Worm (Caenorhabditis elegans): Measurements from ENCODE around the gene ZC53.22.

The ZC53.22 gene

ce11 chrX:1922294-1922693 is at the start of gene ZC53.22:
Gene ZC53.22 (minus strand): TSS chrX:1922394.
- TF ChIP-seq him-1 (tag; optimal IDR thresholded peaks at IDR 0.05) (no peak), dao-5 (tag; optimal IDR thresholded peaks at IDR 0.05) (no peak), W03F9.2 (tag; optimal IDR thresholded peaks at IDR 0.05) (no peak)

DNA sequence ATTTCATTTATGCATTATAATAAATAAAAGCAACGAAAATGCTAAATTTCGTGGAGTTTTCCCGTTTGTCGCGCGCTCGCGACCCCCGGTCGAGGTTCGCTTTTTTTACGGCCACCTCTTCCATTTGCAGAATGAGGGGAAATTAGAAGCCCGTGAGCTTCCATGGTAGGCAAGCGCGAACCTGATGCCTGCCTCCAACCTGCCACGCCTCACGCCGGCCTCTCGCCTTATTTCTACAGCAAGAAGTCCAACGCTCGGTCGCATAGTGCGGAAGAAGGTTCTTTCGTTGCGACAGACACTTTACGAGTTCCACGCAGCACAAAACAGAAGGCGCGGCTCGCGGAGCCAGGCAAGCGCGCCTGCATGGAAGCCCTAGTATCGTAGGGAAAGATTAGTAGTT is 49.5 kb upstream of the ZC53.22 start:
- TF ChIP-seq him-1 (tag; optimal IDR thresholded peaks at IDR 0.05) (no peak), dao-5 (tag; optimal IDR thresholded peaks at IDR 0.05) (no peak), W03F9.2 (tag; optimal IDR thresholded peaks at IDR 0.05) (no peak)

- no peak for TF ChIP-seq W03F9.2 (tag; optimal IDR thresholded peaks at IDR 0.05)
- TF ChIP-seq him-1 (tag; optimal IDR thresholded peaks at IDR 0.05), result no peak
- TF ChIP-seq dao-5 (tag; optimal IDR thresholded peaks at IDR 0.05), result no peak
These were observed 47.4 kb upstream of the ZC53.22 start, which contains the start of gene str-79 for ce11 chrX:1969575-1969974. Gene str-79 (plus strand): TSS chrX:1969875.

DNA sequence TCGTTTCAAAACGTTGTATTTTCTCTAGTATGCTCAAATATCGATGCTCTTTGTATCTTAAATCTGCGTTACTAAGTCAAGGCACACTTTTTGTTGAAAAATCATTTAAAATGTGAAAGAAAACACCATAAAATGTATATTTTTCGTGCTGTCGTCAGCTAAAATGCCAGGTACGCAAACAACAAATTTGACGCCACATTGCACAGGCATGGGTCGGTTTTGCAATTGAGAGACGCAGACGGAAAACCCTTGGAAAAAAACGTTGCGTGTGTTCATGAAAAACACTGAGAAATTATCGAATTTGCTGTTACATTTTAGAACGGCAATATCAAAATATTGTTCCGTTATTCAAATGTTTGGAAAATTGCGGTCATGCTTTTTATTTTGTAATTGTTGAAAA is 42.6 kb upstream of the ZC53.22 start:
- TF ChIP-seq dao-5 (tag; optimal IDR thresholded peaks at IDR 0.05) (no peak), W03F9.2 (tag; optimal IDR thresholded peaks at IDR 0.05) (no peak), him-1 (tag; optimal IDR thresholded peaks at IDR 0.05) (no peak)

DNA sequence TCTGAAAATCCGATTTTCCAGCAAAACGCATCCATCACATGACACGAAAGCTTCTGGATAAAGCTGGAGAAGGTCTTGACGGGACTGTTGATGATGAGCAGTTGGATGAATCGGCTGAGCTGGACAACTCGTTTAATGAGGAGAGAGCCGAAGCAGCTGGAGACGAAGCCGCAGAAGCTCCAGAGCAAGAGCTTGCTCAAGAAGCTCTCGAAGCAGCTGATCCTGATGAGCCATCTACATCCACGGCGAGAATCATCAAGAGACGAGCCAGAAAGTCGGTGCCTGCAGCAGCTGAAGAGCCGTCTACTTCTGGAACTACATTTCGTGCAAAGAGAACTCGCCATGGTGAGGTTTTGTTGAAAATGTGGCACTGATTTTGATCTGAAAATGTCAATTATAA is 42.2 kb upstream of the ZC53.22 start:
- TF ChIP-seq him-1 (tag; optimal IDR thresholded peaks at IDR 0.05) (no peak), dao-5 (tag; optimal IDR thresholded peaks at IDR 0.05) (no peak), W03F9.2 (tag; optimal IDR thresholded peaks at IDR 0.05) (no peak)

DNA sequence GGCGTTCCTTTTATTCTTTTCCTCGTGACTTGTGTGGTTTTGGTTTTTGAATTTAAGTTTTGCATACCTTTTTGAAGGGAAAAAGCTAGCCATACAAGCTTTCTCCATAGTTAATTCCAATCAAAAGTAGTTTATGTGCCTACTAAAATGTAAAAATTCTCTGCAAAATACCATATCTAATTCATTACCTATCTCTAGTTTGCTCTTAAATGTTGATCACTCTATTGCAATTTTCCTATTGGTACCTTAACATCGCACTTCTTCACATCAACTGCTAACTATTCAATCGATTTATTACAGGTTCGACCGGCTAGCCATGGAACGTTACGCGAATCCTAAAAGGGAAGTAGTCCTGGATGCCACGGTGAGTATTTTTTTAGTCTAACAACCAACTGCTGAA is 40.1 kb upstream of the ZC53.22 start, which contains the start of gene F52D2.7:
F52D2.7 (plus strand) TSS at position 301 of the 400 bp plus-strand sequence.
- TF ChIP-seq dao-5 (tag; optimal IDR thresholded peaks at IDR 0.05) (no peak), him-1 (tag; optimal IDR thresholded peaks at IDR 0.05) (no peak), W03F9.2 (tag; optimal IDR thresholded peaks at IDR 0.05) (no peak)

- TF ChIP-seq him-1 (tag; optimal IDR thresholded peaks at IDR 0.05) (no peak), dao-5 (tag; optimal IDR thresholded peaks at IDR 0.05) (no peak), W03F9.2 (tag; optimal IDR thresholded peaks at IDR 0.05) (no peak)
These were observed 38.9 kb upstream of the ZC53.22 start for ce11 chrX:1960895-1961715.

DNA sequence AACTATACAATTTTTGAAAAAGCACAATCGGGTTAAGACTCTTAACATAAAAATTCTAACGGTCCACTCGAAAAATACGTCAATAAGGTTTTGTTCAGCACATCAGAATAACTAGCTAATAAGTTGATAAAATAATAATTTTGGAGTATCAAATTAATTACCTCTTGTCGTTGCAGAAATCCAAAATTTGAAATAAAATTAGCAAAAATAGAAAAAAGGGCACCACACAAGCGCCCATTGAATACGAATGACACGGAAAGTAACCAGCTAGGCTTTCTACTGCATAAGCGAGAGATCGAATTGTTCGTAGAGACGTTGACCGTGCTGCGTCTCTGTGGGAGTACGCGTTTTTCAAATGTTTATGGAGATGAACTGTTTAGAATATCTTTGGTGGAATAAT is 36.9 kb upstream of the ZC53.22 start:
- TF ChIP-seq him-1 (tag; optimal IDR thresholded peaks at IDR 0.05), result no peak
- TF ChIP-seq W03F9.2 (tag; optimal IDR thresholded peaks at IDR 0.05), result no peak
- no peak for TF ChIP-seq dao-5 (tag; optimal IDR thresholded peaks at IDR 0.05)

DNA sequence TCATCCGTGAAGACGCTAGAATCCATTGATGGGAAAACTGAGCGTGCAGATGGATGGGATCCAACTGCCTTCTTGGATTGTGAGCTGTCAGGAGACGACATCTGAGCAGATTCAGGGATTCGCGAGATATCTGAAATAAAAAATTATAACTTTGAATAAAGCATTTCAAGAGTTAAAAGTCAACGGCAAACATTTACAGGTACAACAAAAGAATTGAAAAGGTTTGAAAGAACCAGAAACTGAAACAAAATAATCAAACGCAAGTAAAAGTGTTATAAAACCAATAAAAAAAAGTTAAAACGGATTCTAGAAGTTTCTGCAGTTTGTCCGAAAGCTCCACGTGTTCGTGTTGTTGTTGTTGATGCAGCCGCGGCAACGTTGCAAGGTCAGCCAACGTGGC is 17.7 kb upstream of the ZC53.22 start, which contains the start of gene Y59E1A.4:
Y59E1A.4 (minus strand) TSS at position 101 of the 400 bp plus-strand sequence.
- TF ChIP-seq dao-5 (tag; optimal IDR thresholded peaks at IDR 0.05) (no peak), W03F9.2 (tag; optimal IDR thresholded peaks at IDR 0.05) (no peak), him-1 (tag; optimal IDR thresholded peaks at IDR 0.05) (no peak)

DNA sequence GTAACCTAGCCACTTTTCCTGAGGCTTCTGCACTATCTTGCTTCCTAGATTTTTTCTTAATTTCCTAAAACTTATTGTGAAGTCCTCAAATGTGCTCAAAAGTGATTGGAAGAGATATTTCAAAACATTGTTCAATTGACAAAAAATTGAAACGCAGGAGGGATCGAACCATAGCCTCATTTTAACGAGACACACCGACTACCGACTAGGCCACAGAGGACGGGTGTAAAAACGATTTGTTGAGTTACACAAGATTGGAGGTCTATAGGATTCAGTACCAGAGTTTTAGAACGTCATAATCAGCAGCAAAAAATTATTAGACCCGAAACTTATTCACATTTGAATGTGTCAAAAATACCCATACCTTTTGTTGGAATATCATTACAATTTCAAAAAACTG is 17.1 kb upstream of the ZC53.22 start:
- no peak for TF ChIP-seq W03F9.2 (tag; optimal IDR thresholded peaks at IDR 0.05)
- TF ChIP-seq dao-5 (tag; optimal IDR thresholded peaks at IDR 0.05), result no peak
- no peak for TF ChIP-seq him-1 (tag; optimal IDR thresholded peaks at IDR 0.05)

DNA sequence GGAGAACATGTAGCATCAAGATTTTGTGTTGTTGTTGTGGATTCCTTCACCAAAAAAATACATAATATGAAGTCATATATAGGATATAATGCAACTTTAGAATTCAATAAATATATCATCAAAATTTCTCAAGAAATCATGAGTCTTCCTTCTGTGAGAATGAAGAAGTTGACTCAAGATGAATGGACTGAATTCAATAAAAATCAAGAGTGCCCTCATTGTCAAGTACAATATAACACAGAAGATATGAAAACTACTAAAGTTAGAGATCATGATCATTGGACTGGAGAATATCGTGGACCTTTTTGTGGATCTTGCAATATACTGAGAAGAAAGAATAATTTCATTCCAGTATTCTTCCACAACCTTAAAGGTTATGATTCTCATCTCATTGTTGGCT is 13.2 kb upstream of the ZC53.22 start:
- no peak for TF ChIP-seq dao-5 (tag; optimal IDR thresholded peaks at IDR 0.05)
- no peak for TF ChIP-seq W03F9.2 (tag; optimal IDR thresholded peaks at IDR 0.05)
- TF ChIP-seq him-1 (tag; optimal IDR thresholded peaks at IDR 0.05), result no peak

- no peak for TF ChIP-seq him-1 (tag; optimal IDR thresholded peaks at IDR 0.05)
- no peak for TF ChIP-seq dao-5 (tag; optimal IDR thresholded peaks at IDR 0.05)
- no peak for TF ChIP-seq W03F9.2 (tag; optimal IDR thresholded peaks at IDR 0.05)
These were observed 1.9 kb upstream of the ZC53.22 start, which contains the start of gene ZC53.2 for ce11 chrX:1924138-1924537. Gene ZC53.2 (minus strand): TSS chrX:1924238.

DNA sequence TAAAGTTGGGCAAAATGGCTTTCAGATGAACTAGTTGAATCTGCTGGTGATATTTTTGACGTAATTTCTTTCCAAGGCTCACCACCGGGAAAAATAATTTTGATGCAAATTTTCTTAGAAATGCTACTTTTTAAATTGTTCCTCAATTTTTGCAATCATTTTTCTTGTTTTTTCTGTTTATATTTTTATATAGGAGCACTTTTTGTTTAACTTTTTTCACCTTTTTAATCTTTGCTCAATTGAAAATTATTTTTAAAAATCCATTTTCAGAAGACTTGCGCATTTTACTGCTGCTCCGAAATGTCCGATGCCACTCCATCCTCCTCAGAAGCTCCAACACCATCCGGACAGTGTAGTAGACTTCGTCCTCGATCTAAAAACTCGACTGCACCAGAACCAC is 5.0 kb downstream of the ZC53.22 start, which contains the start of gene dot-1.5:
dot-1.5 (plus strand) TSS at position 301 of the 400 bp plus-strand sequence.
- TF ChIP-seq W03F9.2 (tag; optimal IDR thresholded peaks at IDR 0.05) (no peak), him-1 (tag; optimal IDR thresholded peaks at IDR 0.05) (no peak), dao-5 (tag; optimal IDR thresholded peaks at IDR 0.05) (no peak)

DNA sequence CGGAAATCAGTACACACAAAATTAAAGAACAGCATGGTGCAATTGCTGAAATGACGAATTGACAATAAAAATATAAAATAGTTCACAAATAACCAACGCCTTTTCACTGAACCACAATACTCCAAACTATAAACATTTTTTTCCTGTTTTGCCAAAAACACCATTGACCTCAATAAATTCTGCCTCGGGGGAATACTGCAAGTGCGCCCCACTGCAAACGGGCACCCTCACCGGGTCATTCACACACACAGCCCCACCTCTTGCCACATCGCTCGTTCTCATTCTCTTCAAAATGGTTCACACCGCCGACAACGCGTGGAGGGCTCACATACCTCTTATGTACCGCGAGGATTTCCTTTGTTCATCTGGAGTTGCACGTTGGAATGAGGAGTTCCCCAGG is 7.2 kb downstream of the ZC53.22 start, which contains the start of gene rgs-9:
rgs-9 (plus strand) TSS at position 237 of the 400 bp plus-strand sequence.
- TF ChIP-seq W03F9.2 (tag; optimal IDR thresholded peaks at IDR 0.05) (no peak), dao-5 (tag; optimal IDR thresholded peaks at IDR 0.05) (no peak), him-1 (tag; optimal IDR thresholded peaks at IDR 0.05) (no peak)

Data from whole organism, L4/young adult.